Worm (Caenorhabditis elegans) whole organism, mixed stage, embryonic: ENCODE data around the gene C28D4.5.

Experiments
- M03D4.4 ChIP-seq: sonication (generic microtip); optimal IDR thresholded peaks from 2 replicates; lab custom pipeline; 2017; ENCODE audit warnings: mild to moderate bottlenecking, missing genetic modification characterization, missing compliant biosample characterization
- bed-3 ChIP-seq: fragments of 200-800 bp; sonication (Bioruptor generic); optimal IDR thresholded peaks from 3 replicates; lab custom pipeline; 2018; ENCODE audit warnings: mild to moderate bottlenecking, missing genetic modification characterization, moderate library complexity, missing compliant biosample characterization
- blmp-1 ChIP-seq: fragments of 150-350 bp; optimal IDR thresholded peaks from 2 replicates; lab custom pipeline; 2014; ENCODE audit warnings: missing biosample characterization, missing genetic modification characterization
- ceh-39 ChIP-seq: fragments of 150-350 bp; optimal IDR thresholded peaks from 2 replicates; lab custom pipeline; 2014; ENCODE audit warnings: missing biosample characterization, missing genetic modification characterization
- ceh-43 ChIP-seq: fragments of 200-800 bp; sonication (Bioruptor generic); optimal IDR thresholded peaks from 2 replicates; lab custom pipeline; 2018; ENCODE audit warnings: mild to moderate bottlenecking, missing genetic modification characterization, moderate library complexity, missing compliant biosample characterization
- ceh-83 ChIP-seq: fragments of 200-800 bp; sonication (Bioruptor generic); optimal IDR thresholded peaks from 2 replicates; lab custom pipeline; 2018; ENCODE audit warnings: mild to moderate bottlenecking, missing genetic modification characterization, missing compliant biosample characterization
- ces-1 ChIP-seq: fragments of 150-350 bp; optimal IDR thresholded peaks from 2 replicates; lab custom pipeline; 2014; ENCODE audit warnings: missing biosample characterization, missing genetic modification reagents, missing genetic modification characterization
- cnd-1 ChIP-seq: fragments of 200-800 bp; sonication (Bioruptor generic); optimal IDR thresholded peaks from 2 replicates; lab custom pipeline; 2018; ENCODE audit warnings: mild to moderate bottlenecking, missing genetic modification characterization, missing compliant biosample characterization
- drap-1 ChIP-seq: fragments of 200-800 bp; sonication (Bioruptor generic); optimal IDR thresholded peaks from 3 replicates; lab custom pipeline; 2018; ENCODE audit warnings: mild to moderate bottlenecking, missing genetic modification characterization, missing compliant biosample characterization
- elt-1 ChIP-seq: sonication (generic microtip); optimal IDR thresholded peaks from 2 replicates; lab custom pipeline; 2017; ENCODE audit warnings: missing genetic modification characterization, mild to moderate bottlenecking, missing compliant biosample characterization, antibody characterized with exemption, moderate library complexity, borderline replicate concordance; ENCODE audit not compliant: insufficient read depth
- elt-3 ChIP-seq: fragments of 150-350 bp; optimal IDR thresholded peaks from 2 replicates; lab custom pipeline; 2014; ENCODE audit warnings: missing biosample characterization, missing genetic modification characterization
- flh-1 ChIP-seq: fragments of 200-800 bp; sonication (Bioruptor generic); optimal IDR thresholded peaks from 2 replicates; lab custom pipeline; 2018; ENCODE audit warnings: mild to moderate bottlenecking, missing genetic modification characterization, moderate library complexity, missing compliant biosample characterization
- ham-2 ChIP-seq: fragments of 200-800 bp; sonication (Bioruptor generic); optimal IDR thresholded peaks from 2 replicates; lab custom pipeline; 2018; ENCODE audit warnings: mild to moderate bottlenecking, missing genetic modification characterization, missing compliant biosample characterization
- hlh-1 ChIP-seq: fragments of 150-350 bp; optimal IDR thresholded peaks from 2 replicates; lab custom pipeline; 2014; ENCODE audit warnings: missing biosample characterization, missing genetic modification reagents, missing genetic modification characterization
- lin-13 ChIP-seq: fragments of 150-350 bp; optimal IDR thresholded peaks from 2 replicates; lab custom pipeline; 2014; ENCODE audit warnings: missing biosample characterization, missing genetic modification characterization
- lin-32 ChIP-seq: fragments of 200-800 bp; sonication (Bioruptor generic); optimal IDR thresholded peaks from 2 replicates; lab custom pipeline; 2018; ENCODE audit warnings: mild to moderate bottlenecking, missing genetic modification characterization, missing compliant biosample characterization
- mep-1 ChIP-seq: fragments of 150-350 bp; optimal IDR thresholded peaks from 2 replicates; lab custom pipeline; 2017; ENCODE audit warnings: missing biosample characterization, missing genetic modification reagents, missing genetic modification characterization, inconsistent platforms
- mls-2 ChIP-seq: sonication (generic microtip); optimal IDR thresholded peaks from 2 replicates; lab custom pipeline; 2016; ENCODE audit warnings: mild to moderate bottlenecking, missing genetic modification characterization, moderate library complexity, missing compliant biosample characterization
- nhr-12 ChIP-seq: fragments of 150-350 bp; optimal IDR thresholded peaks from 2 replicates; lab custom pipeline; 2014; ENCODE audit warnings: missing biosample characterization, missing genetic modification characterization
- nhr-2 ChIP-seq: fragments of 150-350 bp; optimal IDR thresholded peaks from 2 replicates; lab custom pipeline; 2014; ENCODE audit warnings: missing biosample characterization, missing genetic modification characterization
- nhr-237 ChIP-seq: fragments of 150-350 bp; optimal IDR thresholded peaks from 2 replicates; lab custom pipeline; 2014; ENCODE audit warnings: missing biosample characterization, missing genetic modification characterization
- nhr-28 ChIP-seq: fragments of 150-350 bp; optimal IDR thresholded peaks from 2 replicates; lab custom pipeline; 2014; ENCODE audit warnings: missing biosample characterization, missing genetic modification characterization
- nhr-76 ChIP-seq: sonication (generic microtip); optimal IDR thresholded peaks from 2 replicates; lab custom pipeline; 2017; ENCODE audit warnings: missing biosample characterization, missing genetic modification characterization
- pha-4 ChIP-seq: fragments of 150-350 bp; optimal IDR thresholded peaks from 2 replicates; lab custom pipeline; 2018; ENCODE audit warnings: missing biosample characterization, missing genetic modification reagents, missing genetic modification characterization
- sem-2 ChIP-seq: fragments of 200-800 bp; sonication (Bioruptor generic); optimal IDR thresholded peaks from 2 replicates; lab custom pipeline; 2018; ENCODE audit warnings: mild to moderate bottlenecking, missing genetic modification characterization, missing compliant biosample characterization
- snpc-4 ChIP-seq: fragments of 150-350 bp; optimal IDR thresholded peaks from 2 replicates; lab custom pipeline; 2014; ENCODE audit warnings: missing biosample characterization, missing genetic modification characterization
- sptf-1 ChIP-seq: sonication (generic microtip); optimal IDR thresholded peaks from 2 replicates; lab custom pipeline; 2017; ENCODE audit warnings: mild to moderate bottlenecking, missing genetic modification characterization, moderate library complexity, missing compliant biosample characterization
- tbx-8 ChIP-seq: fragments of 200-800 bp; sonication (Bioruptor generic); optimal IDR thresholded peaks from 2 replicates; lab custom pipeline; 2018; ENCODE audit warnings: mild to moderate bottlenecking, missing genetic modification characterization, moderate library complexity, missing compliant biosample characterization
- unc-120 ChIP-seq: sonication (generic microtip); optimal IDR thresholded peaks from 2 replicates; lab custom pipeline; 2017; ENCODE audit warnings: missing genetic modification characterization, missing compliant biosample characterization; ENCODE audit not compliant: poor library complexity, severe bottlenecking
- unc-39 ChIP-seq: fragments of 150-350 bp; optimal IDR thresholded peaks from 2 replicates; lab custom pipeline; 2014; ENCODE audit warnings: missing biosample characterization, missing genetic modification characterization
- unc-62 ChIP-seq: fragments of 150-350 bp; optimal IDR thresholded peaks from 2 replicates; lab custom pipeline; 2014; ENCODE audit warnings: missing biosample characterization, missing genetic modification reagents, missing genetic modification characterization
- ztf-11 ChIP-seq: fragments of 150-350 bp; optimal IDR thresholded peaks from 2 replicates; lab custom pipeline; 2014; ENCODE audit warnings: missing biosample characterization, missing genetic modification characterization

The C28D4.5 gene

ce11 chrIV:9739001-9739400, 7.7 kb downstream of the C28D4.5 start:
- TF ChIP-seq pha-4 (tag; lab: Kevin White, UChicago) (no peak), ham-2 (GFP tag; lab: Kevin White, UChicago) (no peak), elt-1 (tag; lab: Kevin White, UChicago) (no peak), nhr-76 (no peak), nhr-12 (no peak), tbx-8 (no peak), flh-1 (no peak), lin-13 (tag; lab: Kevin White, UChicago) (no peak), ceh-43 (GFP tag; lab: Kevin White, UChicago) (no peak), hlh-1 (tag; lab: Kevin White, UChicago) (no peak), unc-39 (no peak), mep-1 (no peak), M03D4.4 (tag; lab: Kevin White, UChicago) (no peak), elt-3 (no peak), nhr-28 (tag; lab: Kevin White, UChicago) (no peak), unc-62 (no peak), ztf-11 (tag; lab: Kevin White, UChicago) (no peak), blmp-1 (tag; lab: Kevin White, UChicago) (no peak), ceh-83 (GFP tag; lab: Kevin White, UChicago) (no peak), cnd-1 (tag; lab: Kevin White, UChicago) (no peak)
- TF ChIP-seq, all 35 proteins: peak for 0

ce11 chrIV:9738194-9738593, 8.5 kb downstream of the C28D4.5 start, which contains the start of gene C28D4.10:
Gene C28D4.10 (plus strand): TSS chrIV:9738494.
- TF ChIP-seq blmp-1 (tag; lab: Kevin White, UChicago) (no peak), elt-1 (tag; lab: Kevin White, UChicago) (no peak), elt-3 (no peak), unc-62 (no peak), cnd-1 (tag; lab: Kevin White, UChicago) (no peak), nhr-28 (tag; lab: Kevin White, UChicago) (no peak), lin-13 (tag; lab: Kevin White, UChicago) (no peak), nhr-237 (tag; lab: Kevin White, UChicago) (no peak), sem-2 (GFP tag; lab: Kevin White, UChicago) (no peak), lin-32 (GFP tag; lab: Kevin White, UChicago) (no peak), ceh-39 (tag; lab: Kevin White, UChicago) (no peak), ztf-11 (tag; lab: Kevin White, UChicago) (no peak), nhr-12 (no peak), mep-1 (no peak), ces-1 (GFP tag; lab: Kevin White, UChicago) (no peak)
- TF ChIP-seq, all 35 proteins: peak for 0

DNA sequence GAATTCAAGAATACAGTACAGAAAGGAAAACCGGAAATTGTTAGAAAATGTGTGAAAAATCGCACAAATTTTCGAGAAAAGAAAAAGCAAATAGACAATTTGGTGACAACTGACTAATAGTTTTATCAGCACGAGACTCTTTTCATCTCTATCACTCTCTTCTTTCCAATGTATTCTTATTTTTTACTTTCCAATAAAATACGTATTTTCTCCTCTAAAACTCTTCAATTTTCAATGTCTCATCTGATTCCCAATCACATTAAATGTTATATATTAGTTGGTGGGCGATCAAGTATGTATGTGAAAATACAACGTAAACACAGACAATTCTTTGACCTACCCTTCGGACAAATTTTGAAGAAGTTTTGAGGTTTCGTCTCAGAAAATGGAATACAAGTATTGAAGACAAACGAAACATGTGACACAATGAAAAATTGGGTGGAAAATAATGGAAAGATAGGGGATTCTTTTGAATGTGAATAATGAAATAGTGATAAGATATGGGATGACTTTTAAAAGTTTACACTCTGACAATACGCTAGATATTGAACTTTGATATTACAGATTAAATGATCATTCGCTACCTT, 9.4 kb downstream of the C28D4.5 start, which contains the start of gene cka-1:
cka-1 (minus strand) TSS at position 418 of the 587 bp plus-strand sequence.
- TF ChIP-seq elt-1 (tag; lab: Kevin White, UChicago), result no peak
- no peak for TF ChIP-seq ztf-11 (tag; lab: Kevin White, UChicago)
- TF ChIP-seq lin-32 (GFP tag; lab: Kevin White, UChicago), result no peak
- no peak for TF ChIP-seq bed-3
- no peak for TF ChIP-seq unc-39
- TF ChIP-seq drap-1, result no peak
- no peak for TF ChIP-seq mls-2 (tag; lab: Kevin White, UChicago)
- TF ChIP-seq ceh-43 (GFP tag; lab: Kevin White, UChicago), result no peak
- no peak for TF ChIP-seq snpc-4 (tag; lab: Kevin White, UChicago)
- TF ChIP-seq sptf-1 (tag; lab: Kevin White, UChicago), result no peak
- no peak for TF ChIP-seq lin-13 (tag; lab: Kevin White, UChicago)
- TF ChIP-seq, all 35 proteins: peak for 0

DNA sequence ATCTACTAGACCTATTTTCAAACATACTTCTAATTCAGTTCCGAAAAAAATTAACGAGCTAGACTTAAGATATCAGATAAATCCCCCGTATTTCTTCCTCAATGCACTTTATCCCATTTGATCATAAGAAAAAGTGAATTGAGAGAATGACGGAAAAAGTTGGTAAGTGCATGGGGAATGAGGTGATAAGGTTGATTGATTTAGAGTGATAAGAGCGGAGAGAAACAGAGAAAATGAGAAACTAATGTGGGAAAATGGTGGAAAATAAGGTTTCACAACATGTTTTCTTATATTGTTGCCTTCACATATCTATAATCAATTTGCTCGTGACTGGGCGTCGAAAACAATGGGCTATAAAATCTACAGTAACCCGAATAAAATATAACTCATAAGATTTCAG, 10.9 kb downstream of the C28D4.5 start:
- TF ChIP-seq ztf-11 (tag; lab: Kevin White, UChicago) (no peak), tbx-8 (no peak), ceh-39 (tag; lab: Kevin White, UChicago) (no peak), unc-120 (no peak), drap-1 (no peak)

DNA sequence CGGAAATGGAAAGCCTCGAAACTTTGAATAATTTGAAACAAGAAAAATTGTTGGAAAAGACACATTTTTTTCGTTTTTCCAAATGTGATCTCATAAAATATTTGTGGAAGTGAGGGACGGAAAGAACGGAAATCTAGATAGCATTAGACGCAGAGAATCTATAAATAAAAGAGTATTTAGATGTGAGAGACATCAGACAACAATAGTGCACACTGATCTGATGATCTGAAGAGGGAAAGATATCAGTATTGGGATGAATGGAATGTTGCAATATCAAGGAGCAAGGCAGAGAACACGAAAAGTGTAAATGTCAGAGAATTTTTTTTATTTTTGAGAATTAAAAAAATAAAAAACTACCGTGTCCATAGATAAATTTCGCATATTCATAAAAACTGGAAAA, 11.8 kb downstream of the C28D4.5 start:
- TF ChIP-seq ztf-11 (tag; lab: Kevin White, UChicago) (no peak), snpc-4 (tag; lab: Kevin White, UChicago) (no peak), nhr-237 (tag; lab: Kevin White, UChicago) (no peak), mep-1 (no peak), nhr-2 (tag; lab: Kevin White, UChicago) (no peak), unc-120 (peak; percentile 56), ceh-83 (GFP tag; lab: Kevin White, UChicago) (no peak)
